Fruit fly (Drosophila melanogaster) whole organism, embryonic: Measurements from ENCODE around the gene CG12012.

Source experiments
- Adf1 ChIP-seq: fragments of 200-800 bp; sonication (Bioruptor generic); IDR thresholded peaks from 2 replicates; pipeline ENCODE4 v1.3.6; 2022; ENCODE audit warnings: missing biosample characterization, missing genetic modification characterization
- CG10543 ChIP-seq: fragments of 200-800 bp; sonication (Bioruptor generic); optimal IDR thresholded peaks from 3 replicates; lab custom pipeline; 2017; ENCODE audit warnings: missing biosample characterization, mild to moderate bottlenecking, missing genetic modification characterization, moderate library complexity
- CG10565 ChIP-seq: fragments of 200-800 bp; sonication (Bioruptor generic); optimal IDR thresholded peaks from 3 replicates; lab custom pipeline; 2016; ENCODE audit warnings: missing biosample characterization, mild to moderate bottlenecking, missing genetic modification characterization
- CG12155 ChIP-seq: fragments of 200-800 bp; sonication (Bioruptor generic); optimal IDR thresholded peaks from 3 replicates; lab custom pipeline; 2016; ENCODE audit warnings: missing biosample characterization, missing genetic modification characterization
- CG12769 ChIP-seq: fragments of 200-800 bp; sonication (Bioruptor generic); optimal IDR thresholded peaks from 2 replicates; lab custom pipeline; 2019; ENCODE audit warnings: missing biosample characterization, mild to moderate bottlenecking, missing genetic modification characterization, moderate library complexity
- CG13775 ChIP-seq: fragments of 200-800 bp; sonication (Bioruptor generic); optimal IDR thresholded peaks from 3 replicates; lab custom pipeline; 2017; ENCODE audit warnings: missing biosample characterization, mild to moderate bottlenecking, missing genetic modification characterization
- CG1529 ChIP-seq: fragments of 200-800 bp; sonication (Bioruptor generic); optimal IDR thresholded peaks from 3 replicates; lab custom pipeline; 2018; ENCODE audit warnings: missing biosample characterization, missing genetic modification characterization
- CG2199 ChIP-seq: fragments of 200-800 bp; sonication (Bioruptor generic); IDR thresholded peaks from 3 replicates; pipeline ENCODE4 v1.3.6; 2022; ENCODE audit warnings: missing biosample characterization, missing genetic modification characterization
- CG2712 ChIP-seq: fragments of 200-800 bp; optimal IDR thresholded peaks from 3 replicates; lab custom pipeline; 2019; ENCODE audit warnings: missing biosample characterization, mild to moderate bottlenecking, missing genetic modification characterization, moderate library complexity
- CG4360 ChIP-seq: fragments of 200-800 bp; sonication (Bioruptor generic); IDR thresholded peaks from 2 replicates; pipeline ENCODE4 v1.3.6; 2022; ENCODE audit warnings: missing biosample characterization, missing genetic modification characterization
- CG4424 ChIP-seq: fragments of 200-800 bp; sonication (Bioruptor generic); optimal IDR thresholded peaks from 3 replicates; lab custom pipeline; 2016; ENCODE audit warnings: missing biosample characterization, missing genetic modification characterization
- CG7745 ChIP-seq: fragments of 200-800 bp; sonication (Bioruptor generic); optimal IDR thresholded peaks from 2 replicates; lab custom pipeline; 2018; ENCODE audit warnings: missing biosample characterization, mild to moderate bottlenecking, missing genetic modification characterization, moderate library complexity
- CG7839 ChIP-seq: fragments of 200-800 bp; sonication (Bioruptor generic); optimal IDR thresholded peaks from 3 replicates; lab custom pipeline; 2018; ENCODE audit warnings: missing biosample characterization, mild to moderate bottlenecking, missing genetic modification characterization, moderate library complexity
- CG9727 ChIP-seq: fragments of 200-800 bp; sonication (Bioruptor generic); optimal IDR thresholded peaks from 3 replicates; lab custom pipeline; 2017; ENCODE audit warnings: missing biosample characterization, mild to moderate bottlenecking, missing genetic modification characterization
- Dfd ChIP-seq, 2 experiments: fragments of >200 bp; optimal IDR thresholded peaks; 2 replicates each; lab custom pipeline; 2017; ENCODE audit warnings: missing biosample characterization in 2 of 2, missing genetic modification characterization in 2 of 2
- Doc3 ChIP-seq: fragments of 200-800 bp; sonication (Bioruptor generic); IDR thresholded peaks from 3 replicates; pipeline ENCODE4 v1.3.6; 2022; ENCODE audit warnings: missing biosample characterization, missing genetic modification characterization; ENCODE audit not compliant: partially characterized antibody
- Dp ChIP-seq: fragments of 200-800 bp; sonication (Bioruptor generic); optimal IDR thresholded peaks from 2 replicates; lab custom pipeline; 2018; ENCODE audit warnings: missing biosample characterization, mild to moderate bottlenecking, missing genetic modification characterization, moderate library complexity
- Drgx ChIP-seq: fragments of 200-800 bp; sonication (Bioruptor generic); IDR thresholded peaks from 2 replicates; pipeline ENCODE4 v1.3.6; 2022; ENCODE audit warnings: missing biosample characterization, missing genetic modification characterization
- Fer2 ChIP-seq: fragments of 200-800 bp; sonication (Bioruptor generic); optimal IDR thresholded peaks from 2 replicates; lab custom pipeline; 2018; ENCODE audit warnings: missing biosample characterization, mild to moderate bottlenecking, missing genetic modification characterization, moderate library complexity
- HLH4C ChIP-seq: fragments of 200-800 bp; sonication (Bioruptor generic); IDR thresholded peaks from 3 replicates; pipeline ENCODE4 v1.3.6; 2022; ENCODE audit warnings: missing biosample characterization, missing genetic modification characterization; ENCODE audit not compliant: partially characterized antibody
- Med ChIP-seq: fragments of 200-800 bp; sonication (Bioruptor generic); peaks from one replicate; lab custom pipeline; 2016; ENCODE audit warnings: missing biosample characterization, missing genetic modification characterization, mild to moderate bottlenecking, inconsistent platforms, moderate library complexity
- Pdp1 ChIP-seq, 2 experiments: fragments of 200-800 bp; sonication (Bioruptor generic); optimal IDR thresholded peaks; 3 replicates each; lab custom pipeline; 2016; ENCODE audit warnings: missing biosample characterization in 2 of 2, missing genetic modification characterization in 2 of 2, mild to moderate bottlenecking in 1 of 2, moderate library complexity in 1 of 2
- Ravus ChIP-seq: fragments of 200-800 bp; sonication (Bioruptor generic); IDR thresholded peaks from 2 replicates; pipeline ENCODE4 v1.3.6; 2022; ENCODE audit warnings: missing biosample characterization, missing genetic modification characterization
- Rfx ChIP-seq: fragments of 200-800 bp; sonication (Bioruptor generic); IDR thresholded peaks from 2 replicates; pipeline ENCODE4 v1.3.6; 2022; ENCODE audit warnings: missing biosample characterization, missing genetic modification characterization
- chinmo ChIP-seq: fragments of 200-800 bp; sonication (Bioruptor generic); IDR thresholded peaks from 4 replicates; pipeline ENCODE4 v1.3.6; 2022; ENCODE audit warnings: missing biosample characterization, missing genetic modification characterization; ENCODE audit not compliant: partially characterized antibody
- ci ChIP-seq: fragments of 200-800 bp; sonication (Bioruptor generic); IDR thresholded peaks from 3 replicates; pipeline ENCODE4 v1.3.6; 2022; ENCODE audit warnings: missing biosample characterization, missing genetic modification characterization
- dm ChIP-seq: fragments of 200-800 bp; sonication (Bioruptor generic); optimal IDR thresholded peaks from 3 replicates; lab custom pipeline; 2016; ENCODE audit warnings: missing biosample characterization, missing genetic modification characterization
- dpn ChIP-seq, 2 experiments: fragments of 200-800 bp; sonication (Bioruptor generic); optimal IDR thresholded peaks; 3 replicates each; lab custom pipeline; 2016; ENCODE audit warnings: missing biosample characterization in 2 of 2, missing genetic modification characterization in 2 of 2
- gcm ChIP-seq: fragments of 200-800 bp; sonication (Bioruptor generic); optimal IDR thresholded peaks from 2 replicates; lab custom pipeline; 2019; ENCODE audit warnings: missing biosample characterization, mild to moderate bottlenecking, missing genetic modification characterization, moderate library complexity
- kni ChIP-seq: fragments of 200-800 bp; sonication (Bioruptor generic); optimal IDR thresholded peaks from 3 replicates; lab custom pipeline; 2017; ENCODE audit warnings: mild to moderate bottlenecking, missing biosample characterization, missing genetic modification reagents, missing genetic modification characterization
- maf-S ChIP-seq: fragments of 200-800 bp; sonication (Bioruptor generic); optimal IDR thresholded peaks from 2 replicates; lab custom pipeline; 2016; ENCODE audit warnings: missing biosample characterization, missing genetic modification characterization
- nom ChIP-seq: fragments of 200-800 bp; sonication (Bioruptor generic); optimal IDR thresholded peaks from 2 replicates; lab custom pipeline; 2017; ENCODE audit warnings: missing biosample characterization, missing genetic modification characterization, mild to moderate bottlenecking, moderate library complexity, missing genetic modification reagents
- pnt ChIP-seq: fragments of 200-800 bp; sonication (Bioruptor generic); optimal IDR thresholded peaks from 3 replicates; lab custom pipeline; 2016; ENCODE audit warnings: missing biosample characterization, missing genetic modification characterization
- pzg ChIP-seq: fragments of 200-800 bp; sonication (Bioruptor generic); optimal IDR thresholded peaks from 3 replicates; lab custom pipeline; 2018; ENCODE audit warnings: missing biosample characterization, mild to moderate bottlenecking, missing genetic modification characterization, moderate library complexity
- run ChIP-seq: fragments of 200-800 bp; sonication (Bioruptor generic); optimal IDR thresholded peaks from 3 replicates; lab custom pipeline; 2018; ENCODE audit warnings: missing biosample characterization, mild to moderate bottlenecking, missing genetic modification characterization
- schlank ChIP-seq: fragments of 200-800 bp; sonication (Bioruptor generic); optimal IDR thresholded peaks from 2 replicates; lab custom pipeline; 2018; ENCODE audit warnings: missing biosample characterization, mild to moderate bottlenecking, missing genetic modification characterization
- seq ChIP-seq: fragments of 200-800 bp; sonication (Bioruptor generic); IDR thresholded peaks from 2 replicates; pipeline ENCODE4 v1.3.6; 2022; ENCODE audit warnings: missing biosample characterization, missing genetic modification characterization
- sqz ChIP-seq: fragments of 200-800 bp; sonication (Bioruptor generic); optimal IDR thresholded peaks from 3 replicates; lab custom pipeline; 2018; ENCODE audit warnings: missing biosample characterization, mild to moderate bottlenecking, missing genetic modification characterization
- ssp ChIP-seq: fragments of 200-800 bp; sonication (Bioruptor generic); IDR thresholded peaks from 2 replicates; pipeline ENCODE4 v1.3.6; 2022; ENCODE audit warnings: missing biosample characterization, missing genetic modification characterization
- twi ChIP-seq: fragments of 200-800 bp; optimal IDR thresholded peaks from 2 replicates; lab custom pipeline; 2019; ENCODE audit warnings: missing biosample characterization, mild to moderate bottlenecking, missing genetic modification characterization, moderate library complexity
- unpg ChIP-seq: fragments of 200-800 bp; sonication (Bioruptor generic); optimal IDR thresholded peaks from 3 replicates; lab custom pipeline; 2018; ENCODE audit warnings: missing biosample characterization, mild to moderate bottlenecking, missing genetic modification characterization, moderate library complexity
- vvl ChIP-seq: fragments of 200-800 bp; sonication (Bioruptor generic); IDR thresholded peaks from 2 replicates; pipeline ENCODE4 v1.3.6; 2022; ENCODE audit warnings: missing biosample characterization, missing genetic modification characterization

The CG12012 gene

DNA sequence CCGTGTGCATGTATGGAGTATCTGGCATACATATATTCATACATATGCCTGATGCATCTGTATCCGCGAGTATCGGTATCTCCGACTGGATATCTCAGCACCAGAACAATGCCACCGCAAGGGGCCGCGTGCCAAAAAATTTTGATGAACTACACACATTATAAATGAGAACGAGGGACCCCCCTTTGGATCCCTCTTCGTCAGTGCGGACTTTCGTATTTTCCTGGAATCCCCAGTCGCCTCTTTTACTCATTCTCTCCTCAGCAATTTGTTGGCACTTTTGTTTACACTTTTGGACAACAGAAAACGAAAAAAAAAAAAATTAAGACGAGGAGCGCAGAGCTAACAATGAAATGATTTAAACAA is 8.9 kb downstream of the CG12012 start:
- TF ChIP-seq CG1529 (GFP tag; lab: Kevin White, UChicago): no peak
- TF ChIP-seq twi: no peak
- TF ChIP-seq Med: peak; percentile 41
- TF ChIP-seq dm (GFP tag; lab: Kevin White, UChicago): no peak
- no peak for TF ChIP-seq ssp

DNA sequence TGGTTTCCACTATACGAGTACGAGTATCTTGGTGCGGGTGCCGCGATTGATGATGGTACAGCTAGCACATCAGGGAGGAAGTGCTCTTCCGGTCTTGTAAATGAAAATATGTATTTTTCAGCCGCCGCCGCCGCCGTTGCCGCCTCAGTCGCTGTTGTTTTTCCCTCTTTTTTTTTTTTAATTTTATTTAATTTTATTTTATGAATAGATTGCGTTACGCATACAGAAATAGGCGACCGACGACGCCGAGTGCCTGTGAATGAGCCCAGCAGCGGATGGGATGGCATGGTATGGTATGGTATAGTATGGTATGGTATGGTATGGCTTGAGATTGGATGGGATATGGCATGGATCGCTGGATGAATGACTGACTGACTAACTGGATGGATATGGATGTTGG is 10.2 kb downstream of the CG12012 start:
- TF ChIP-seq Fer2 (tag; lab: Kevin White, UChicago) (no peak), chinmo (GFP tag; lab: Robert Waterston, UW) (0 out of 4 replicates have a peak, but pooled peaks have one; percentile 25), Adf1 (GFP tag; lab: Robert Waterston, UW) (peak; percentile 46), Doc3 (GFP tag; lab: Robert Waterston, UW) (no peak), Drgx (GFP tag; lab: Robert Waterston, UW) (0 out of 2 replicates have a peak, but pooled peaks have one; percentile 27), CG2199 (peak; percentile 69; the same call in 2 of the 3 replicates), Med (peak; percentile 27), Dfd (GFP tag; optimal IDR thresholded peaks at IDR 0.05; lab: Kevin White, UChicago) (no peak), gcm (GFP tag; lab: Kevin White, UChicago) (peak; percentile 68), CG7745 (tag; lab: Kevin White, UChicago) (peak; percentile 62), seq (GFP tag; lab: Robert Waterston, UW) (0 out of 2 replicates have a peak, but pooled peaks have one; percentile 5), pnt (GFP tag; lab: Kevin White, UChicago) (no peak), HLH4C (no peak), sqz (peak; percentile 40), Rfx (GFP tag; lab: Robert Waterston, UW) (0 out of 2 replicates have a peak, but pooled peaks have one; percentile 22), CG10543 (GFP tag; lab: Kevin White, UChicago) (peak; percentile 20), ci (GFP tag; lab: Robert Waterston, UW) (0 out of 3 replicates have a peak, but pooled peaks have one; percentile 31), nom (GFP tag; lab: Kevin White, UChicago) (peak; percentile 23), vvl (GFP tag; lab: Robert Waterston, UW) (peak; percentile 82)

DNA sequence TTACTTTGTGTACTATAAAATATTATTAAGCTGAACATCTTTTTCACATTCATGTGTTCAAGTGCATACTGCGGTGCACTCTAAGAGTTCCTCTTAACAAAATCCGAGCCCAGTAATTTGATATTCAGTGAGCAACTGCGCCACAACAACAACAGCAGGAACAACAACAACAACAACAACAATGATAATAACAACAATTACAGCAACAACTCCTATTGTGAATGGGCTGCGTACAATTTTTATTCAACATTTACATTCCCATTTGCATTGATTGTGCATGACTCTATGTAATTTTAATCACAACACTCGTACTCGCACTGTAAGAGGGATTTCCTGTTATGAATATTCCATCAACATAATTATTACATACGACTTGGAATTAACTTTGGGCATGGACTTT is 11.1 kb downstream of the CG12012 start:
- TF ChIP-seq CG13775 (GFP tag; lab: Kevin White, UChicago) (no peak), maf-S (GFP tag; lab: Kevin White, UChicago) (no peak), dpn (GFP tag; optimal IDR thresholded peaks at IDR 0.05; lab: Kevin White, UChicago) (no peak), CG2712 (peak; percentile 90), kni (GFP tag; lab: Kevin White, UChicago) (peak; percentile 9), unpg (GFP tag; lab: Kevin White, UChicago) (no peak), CG4360 (GFP tag; lab: Robert Waterston, UW) (peak; percentile 98), Dp (no peak), pzg (GFP tag; lab: Kevin White, UChicago) (no peak), schlank (tag; lab: Kevin White, UChicago) (no peak), CG10565 (GFP tag; lab: Kevin White, UChicago) (no peak), Pdp1 (GFP tag; optimal IDR thresholded peaks at IDR 0.05; lab: Kevin White, UChicago) (peak in 1 of 2 experiments; percentile 26), CG12769 (tag; lab: Kevin White, UChicago) (no peak), Ravus (GFP tag; lab: Robert Waterston, UW) (no peak), vvl (GFP tag; lab: Robert Waterston, UW) (peak; percentile 83), CG4424 (GFP tag; lab: Kevin White, UChicago) (no peak), CG7839 (no peak), CG12155 (GFP tag; lab: Kevin White, UChicago) (no peak), twi (peak; percentile 23), run (no peak), CG9727 (GFP tag; lab: Kevin White, UChicago) (no peak)
